Fruit fly (Drosophila melanogaster) whole organism, embryonic: ENCODE data around the gene Shmt.

Experiments
- CG12071 ChIP-seq: fragments of 200-800 bp; sonication (Bioruptor generic); optimal IDR thresholded peaks from 3 replicates; lab custom pipeline; 2018; ENCODE audit warnings: missing biosample characterization, mild to moderate bottlenecking, missing genetic modification characterization
- CG12236 ChIP-seq: fragments of 200-800 bp; sonication (Bioruptor generic); optimal IDR thresholded peaks from 2 replicates; lab custom pipeline; 2016; ENCODE audit warnings: missing biosample characterization, missing genetic modification characterization
- CG12391 ChIP-seq: fragments of 200-800 bp; sonication (Bioruptor generic); optimal IDR thresholded peaks from 3 replicates; lab custom pipeline; 2018; ENCODE audit warnings: missing biosample characterization, mild to moderate bottlenecking, missing genetic modification characterization, moderate library complexity
- CG12769 ChIP-seq: fragments of 200-800 bp; sonication (Bioruptor generic); optimal IDR thresholded peaks from 2 replicates; lab custom pipeline; 2019; ENCODE audit warnings: missing biosample characterization, mild to moderate bottlenecking, missing genetic modification characterization, moderate library complexity
- CG13424 ChIP-seq: fragments of 200-800 bp; sonication (Bioruptor generic); optimal IDR thresholded peaks from 2 replicates; lab custom pipeline; 2019; ENCODE audit warnings: missing biosample characterization, mild to moderate bottlenecking, missing genetic modification characterization, moderate library complexity
- CG14710 ChIP-seq: fragments of 200-800 bp; sonication (Bioruptor generic); optimal IDR thresholded peaks from 3 replicates; lab custom pipeline; 2019; ENCODE audit warnings: missing biosample characterization, mild to moderate bottlenecking, missing genetic modification characterization, moderate library complexity
- CG15011 ChIP-seq: fragments of 200-800 bp; sonication (Bioruptor generic); optimal IDR thresholded peaks from 3 replicates; lab custom pipeline; 2018; ENCODE audit warnings: missing biosample characterization, mild to moderate bottlenecking, missing genetic modification characterization
- CG17912 ChIP-seq: fragments of 200-800 bp; sonication (Bioruptor generic); optimal IDR thresholded peaks from 2 replicates; lab custom pipeline; 2018; ENCODE audit warnings: missing biosample characterization, mild to moderate bottlenecking, missing genetic modification characterization
- CG2116 ChIP-seq: fragments of 200-800 bp; sonication (Bioruptor generic); optimal IDR thresholded peaks from 3 replicates; lab custom pipeline; 2018; ENCODE audit warnings: missing biosample characterization, mild to moderate bottlenecking, missing genetic modification characterization
- CG2199 ChIP-seq: fragments of 200-800 bp; sonication (Bioruptor generic); IDR thresholded peaks from 3 replicates; pipeline ENCODE4 v1.3.6; 2022; ENCODE audit warnings: missing biosample characterization, missing genetic modification characterization
- CG31224 ChIP-seq: fragments of 200-800 bp; sonication (Bioruptor generic); IDR thresholded peaks from 2 replicates; pipeline ENCODE4 v1.3.6; 2022; ENCODE audit warnings: missing biosample characterization, missing genetic modification characterization
- CG3163 ChIP-seq: fragments of 200-800 bp; sonication (Bioruptor generic); optimal IDR thresholded peaks from 3 replicates; lab custom pipeline; 2016; ENCODE audit warnings: missing biosample characterization, missing genetic modification characterization
- CG32532 ChIP-seq: fragments of 200-800 bp; sonication (Bioruptor generic); IDR thresholded peaks from 2 replicates; pipeline ENCODE4 v1.3.6; 2022; ENCODE audit warnings: missing biosample characterization, missing genetic modification characterization
- CG4820 ChIP-seq: fragments of 200-800 bp; sonication (Bioruptor generic); optimal IDR thresholded peaks from 3 replicates; lab custom pipeline; 2016; ENCODE audit warnings: missing biosample characterization, missing genetic modification characterization
- CG5245 ChIP-seq: fragments of 200-800 bp; sonication (Bioruptor generic); optimal IDR thresholded peaks from 3 replicates; lab custom pipeline; 2016; ENCODE audit warnings: missing biosample characterization, missing genetic modification characterization
- CG8388 ChIP-seq: fragments of 200-800 bp; sonication (Bioruptor generic); optimal IDR thresholded peaks from 2 replicates; lab custom pipeline; 2019; ENCODE audit warnings: missing biosample characterization, mild to moderate bottlenecking, missing genetic modification characterization, moderate library complexity
- CG8924 ChIP-seq: fragments of 200-800 bp; optimal IDR thresholded peaks from 3 replicates; lab custom pipeline; 2019; ENCODE audit warnings: missing biosample characterization, mild to moderate bottlenecking, missing genetic modification characterization, moderate library complexity
- ERR ChIP-seq: fragments of 200-800 bp; sonication (Bioruptor generic); optimal IDR thresholded peaks from 2 replicates; lab custom pipeline; 2016; ENCODE audit warnings: missing biosample characterization, missing genetic modification characterization
- HLHmδ ChIP-seq: fragments of 200-800 bp; sonication (Bioruptor generic); optimal IDR thresholded peaks from 2 replicates; lab custom pipeline; 2018; ENCODE audit warnings: missing biosample characterization, mild to moderate bottlenecking, missing genetic modification characterization, moderate library complexity
- HmgZ ChIP-seq: fragments of 200-800 bp; sonication (Bioruptor generic); optimal IDR thresholded peaks from 2 replicates; lab custom pipeline; 2018; ENCODE audit warnings: missing biosample characterization, mild to moderate bottlenecking, missing genetic modification characterization
- Hr3 ChIP-seq: fragments of 200-800 bp; sonication (Bioruptor generic); optimal IDR thresholded peaks from 3 replicates; lab custom pipeline; 2016; ENCODE audit warnings: missing biosample characterization, missing genetic modification characterization
- MESR4 ChIP-seq: fragments of 200-800 bp; sonication (Bioruptor generic); optimal IDR thresholded peaks from 2 replicates; lab custom pipeline; 2018; ENCODE audit warnings: missing biosample characterization, mild to moderate bottlenecking, missing genetic modification characterization, moderate library complexity
- MTF-1 ChIP-seq: fragments of 200-800 bp; sonication (Bioruptor generic); optimal IDR thresholded peaks from 2 replicates; lab custom pipeline; 2018; ENCODE audit warnings: missing biosample characterization, mild to moderate bottlenecking, missing genetic modification characterization, borderline replicate concordance
- Stat92E ChIP-seq, 3 experiments: fragments of >200 bp in 2 of 3; fragments of 200-800 bp in 1 of 3; sonication (Bioruptor generic) in 1 of 3; optimal IDR thresholded peaks; 2 replicates each; lab custom pipeline; 2017 to 2019; ENCODE audit warnings: missing biosample characterization in 3 of 3, missing genetic modification characterization in 3 of 3, mild to moderate bottlenecking in 1 of 3, moderate library complexity in 1 of 3
- TFAM ChIP-seq: fragments of 200-800 bp; sonication (Bioruptor generic); optimal IDR thresholded peaks from 2 replicates; lab custom pipeline; 2017; ENCODE audit warnings: missing biosample characterization, missing genetic modification characterization, inconsistent platforms
- cad ChIP-seq: fragments of >200 bp; optimal IDR thresholded peaks from 2 replicates; lab custom pipeline; 2017; ENCODE audit warnings: missing biosample characterization, missing genetic modification characterization
- crc ChIP-seq: fragments of 200-800 bp; sonication (Bioruptor generic); optimal IDR thresholded peaks from 2 replicates; lab custom pipeline; 2016; ENCODE audit warnings: missing biosample characterization, missing genetic modification characterization
- danr ChIP-seq: fragments of 200-800 bp; sonication (Bioruptor generic); IDR thresholded peaks from 2 replicates; pipeline ENCODE4 v1.3.6; 2022; ENCODE audit warnings: missing biosample characterization, missing genetic modification characterization
- dmrt11E ChIP-seq: fragments of 200-800 bp; sonication (Bioruptor generic); optimal IDR thresholded peaks from 3 replicates; lab custom pipeline; 2018; ENCODE audit warnings: missing biosample characterization, mild to moderate bottlenecking, missing genetic modification characterization, moderate library complexity
- dpn ChIP-seq, 2 experiments: fragments of 200-800 bp; sonication (Bioruptor generic); optimal IDR thresholded peaks; 3 replicates each; lab custom pipeline; 2016; ENCODE audit warnings: missing biosample characterization in 2 of 2, missing genetic modification characterization in 2 of 2
- dysf ChIP-seq: fragments of 200-800 bp; sonication (Bioruptor generic); IDR thresholded peaks from 3 replicates; pipeline ENCODE4 v1.3.6; 2022; ENCODE audit warnings: missing biosample characterization, missing genetic modification characterization
- emc ChIP-seq: fragments of 200-800 bp; sonication (Bioruptor generic); optimal IDR thresholded peaks from 2 replicates; lab custom pipeline; 2016; ENCODE audit warnings: missing biosample characterization, missing genetic modification characterization
- eyg ChIP-seq: fragments of 200-800 bp; sonication (Bioruptor generic); optimal IDR thresholded peaks from 3 replicates; lab custom pipeline; 2016; ENCODE audit warnings: missing biosample characterization, missing genetic modification characterization
- fd3F ChIP-seq: fragments of 200-800 bp; sonication (Bioruptor generic); optimal IDR thresholded peaks from 2 replicates; lab custom pipeline; 2018; ENCODE audit warnings: missing biosample characterization, mild to moderate bottlenecking, missing genetic modification characterization, moderate library complexity
- gfzf ChIP-seq: fragments of 200-800 bp; sonication (Bioruptor generic); optimal IDR thresholded peaks from 2 replicates; lab custom pipeline; 2016; ENCODE audit warnings: missing biosample characterization, mild to moderate bottlenecking, missing genetic modification characterization, moderate library complexity
- gro ChIP-seq: fragments of 200-800 bp; sonication (Bioruptor generic); optimal IDR thresholded peaks from 2 replicates; lab custom pipeline; 2016; ENCODE audit warnings: missing biosample characterization, missing genetic modification characterization
- hb ChIP-seq: fragments of 200-800 bp; sonication (Bioruptor generic); IDR thresholded peaks from 3 replicates; pipeline ENCODE4 v1.3.6; 2022; ENCODE audit warnings: missing biosample characterization, missing genetic modification characterization; ENCODE audit not compliant: partially characterized antibody
- kah ChIP-seq: fragments of 200-800 bp; sonication (Bioruptor generic); optimal IDR thresholded peaks from 2 replicates; lab custom pipeline; 2018; ENCODE audit warnings: missing biosample characterization, mild to moderate bottlenecking, missing genetic modification characterization
- lab ChIP-seq: fragments of 200-800 bp; sonication (Bioruptor generic); optimal IDR thresholded peaks from 3 replicates; lab custom pipeline; 2017; ENCODE audit warnings: missing biosample characterization, missing genetic modification characterization, mild to moderate bottlenecking, moderate library complexity, missing genetic modification reagents
- mld ChIP-seq: fragments of 200-800 bp; sonication (Bioruptor generic); IDR thresholded peaks from 3 replicates; pipeline ENCODE4 v1.3.6; 2022; ENCODE audit warnings: missing biosample characterization, missing genetic modification characterization; ENCODE audit not compliant: partially characterized antibody
- nerfin-2 ChIP-seq: fragments of 200-800 bp; sonication (Bioruptor generic); IDR thresholded peaks from 2 replicates; pipeline ENCODE4 v1.3.6; 2022; ENCODE audit warnings: missing biosample characterization, missing genetic modification characterization; ENCODE audit not compliant: partially characterized antibody
- nmo ChIP-seq: fragments of 200-800 bp; sonication (Bioruptor generic); optimal IDR thresholded peaks from 2 replicates; lab custom pipeline; 2018; ENCODE audit warnings: missing biosample characterization, mild to moderate bottlenecking, missing genetic modification characterization, moderate library complexity
- stc ChIP-seq: fragments of 200-800 bp; sonication (Bioruptor generic); IDR thresholded peaks from 2 replicates; pipeline ENCODE4 v1.3.6; 2022; ENCODE audit warnings: missing biosample characterization, missing genetic modification characterization
- tio ChIP-seq: fragments of 200-800 bp; sonication (Bioruptor generic); optimal IDR thresholded peaks from 2 replicates; lab custom pipeline; 2017; ENCODE audit warnings: missing biosample characterization, missing genetic modification characterization, inconsistent platforms
- tna ChIP-seq: fragments of 200-800 bp; sonication (Bioruptor generic); IDR thresholded peaks from 2 replicates; pipeline ENCODE4 v1.3.6; 2022; ENCODE audit warnings: missing biosample characterization, missing genetic modification characterization; ENCODE audit not compliant: partially characterized antibody
- unc-4 ChIP-seq: fragments of 200-800 bp; sonication (Bioruptor generic); IDR thresholded peaks from 2 replicates; pipeline ENCODE4 v1.3.6; 2022; ENCODE audit warnings: missing biosample characterization, missing genetic modification characterization; ENCODE audit not compliant: partially characterized antibody
- unpg ChIP-seq: fragments of 200-800 bp; sonication (Bioruptor generic); optimal IDR thresholded peaks from 3 replicates; lab custom pipeline; 2018; ENCODE audit warnings: missing biosample characterization, mild to moderate bottlenecking, missing genetic modification characterization, moderate library complexity
- wek ChIP-seq: fragments of 200-800 bp; sonication (Bioruptor generic); optimal IDR thresholded peaks from 3 replicates; lab custom pipeline; 2018; ENCODE audit warnings: missing biosample characterization, mild to moderate bottlenecking, missing genetic modification characterization, moderate library complexity
- wor ChIP-seq: fragments of 200-800 bp; sonication (Bioruptor generic); IDR thresholded peaks from 2 replicates; pipeline ENCODE4 v1.3.6; 2022; ENCODE audit warnings: missing biosample characterization, missing genetic modification characterization
- zf30C ChIP-seq: fragments of 200-800 bp; sonication (Bioruptor generic); optimal IDR thresholded peaks from 3 replicates; lab custom pipeline; 2018; ENCODE audit warnings: missing biosample characterization, mild to moderate bottlenecking, missing genetic modification characterization

Shmt gene

dm6 chrX:5941824-5942223, 25.2 kb upstream of the Shmt start (continued):
- no peak for TF ChIP-seq HmgZ (tag; lab: Kevin White, UChicago)
- no peak for TF ChIP-seq CG12071
- no peak for TF ChIP-seq lab (GFP tag; lab: Kevin White, UChicago)
- TF ChIP-seq CG12236, result no peak
- no peak for TF ChIP-seq dpn (GFP tag; optimal IDR thresholded peaks at IDR 0.05; lab: Kevin White, UChicago)
- TF ChIP-seq stc (GFP tag; lab: Robert Waterston, UW), result no peak
- 0 out of 2 replicates have a peak, but pooled peaks have one; percentile 32 for TF ChIP-seq nerfin-2 (GFP tag; lab: Robert Waterston, UW)
- TF ChIP-seq dmrt11E (tag; lab: Kevin White, UChicago), result no peak
- no peak for TF ChIP-seq dysf (GFP tag; lab: Robert Waterston, UW)
- TF ChIP-seq HLHmδ (GFP tag; lab: Kevin White, UChicago), result no peak
- no peak for TF ChIP-seq danr (GFP tag; lab: Robert Waterston, UW)
- no peak for TF ChIP-seq MTF-1
- no peak for TF ChIP-seq CG15011 (GFP tag; lab: Kevin White, UChicago)
- no peak for TF ChIP-seq crc
- no peak for TF ChIP-seq kah
- no peak for TF ChIP-seq CG31224 (GFP tag; lab: Robert Waterston, UW)
- TF ChIP-seq unpg (GFP tag; lab: Kevin White, UChicago), result no peak
- no peak for TF ChIP-seq CG13424 (tag; lab: Kevin White, UChicago)
- no peak for TF ChIP-seq wek (GFP tag; lab: Kevin White, UChicago)
- TF ChIP-seq gfzf (GFP tag; lab: Kevin White, UChicago), result no peak
- TF ChIP-seq hb, result peak; percentile 26; the same call in 1 of the 3 replicates
- no peak for TF ChIP-seq mld (GFP tag; lab: Robert Waterston, UW)
- no peak for TF ChIP-seq ERR
- TF ChIP-seq CG12769 (tag; lab: Kevin White, UChicago), result no peak
- TF ChIP-seq tna (GFP tag; lab: Robert Waterston, UW), result peak; percentile 34; the same call in 1 of the 2 replicates
- TF ChIP-seq wor (GFP tag; lab: Robert Waterston, UW), result no peak
- TF ChIP-seq CG8924, result no peak
- TF ChIP-seq cad (GFP tag; lab: Kevin White, UChicago), result no peak
- TF ChIP-seq MESR4 (GFP tag; lab: Kevin White, UChicago), result no peak
- TF ChIP-seq fd3F, result no peak
- TF ChIP-seq CG4820 (GFP tag; lab: Kevin White, UChicago), result no peak
- no peak for TF ChIP-seq gro (GFP tag; lab: Kevin White, UChicago)
- TF ChIP-seq emc, result no peak
- TF ChIP-seq CG2116 (GFP tag; lab: Kevin White, UChicago), result peak; percentile 25
- TF ChIP-seq Hr3 (GFP tag; lab: Kevin White, UChicago), result no peak
- TF ChIP-seq eyg (GFP tag; lab: Kevin White, UChicago), result no peak
- no peak for TF ChIP-seq CG32532 (GFP tag; lab: Robert Waterston, UW)
- no peak for TF ChIP-seq CG14710 (tag; lab: Kevin White, UChicago)
- no peak for TF ChIP-seq CG12391 (tag; lab: Kevin White, UChicago)
- TF ChIP-seq zf30C (GFP tag; lab: Kevin White, UChicago), result no peak
- TF ChIP-seq tio (GFP tag; lab: Kevin White, UChicago), result no peak
- no peak for TF ChIP-seq CG17912 (GFP tag; lab: Kevin White, UChicago)
- TF ChIP-seq unc-4 (GFP tag; lab: Robert Waterston, UW), result peak; percentile 68
- TF ChIP-seq nmo (GFP tag; lab: Kevin White, UChicago), result no peak
- TF ChIP-seq CG8388, result no peak
- TF ChIP-seq Stat92E (GFP tag; optimal IDR thresholded peaks at IDR 0.05; lab: Kevin White, UChicago), result no peak
- TF ChIP-seq CG5245, result no peak
- no peak for TF ChIP-seq CG2199
- TF ChIP-seq TFAM (GFP tag; lab: Kevin White, UChicago), result no peak
- TF ChIP-seq CG3163, result no peak
